Worm (Caenorhabditis elegans) whole organism, young adult: ENCODE results near the gene glb-6.

Source experiments
- B0261.1 ChIP-seq: sonication (generic microtip); optimal IDR thresholded peaks from 2 replicates; lab custom pipeline; 2016; ENCODE audit warnings: mild to moderate bottlenecking, missing genetic modification characterization, moderate library complexity, missing compliant biosample characterization
- B0336.3 ChIP-seq: fragments of 200-800 bp; sonication (Bioruptor generic); IDR thresholded peaks from 2 replicates; pipeline ENCODE4 v1.3.6; 2022; ENCODE audit warnings: missing genetic modification characterization, missing compliant biosample characterization
- F10E7.11 ChIP-seq: sonication (generic microtip); optimal IDR thresholded peaks from 2 replicates; lab custom pipeline; 2017; ENCODE audit warnings: mild to moderate bottlenecking, missing genetic modification characterization, moderate library complexity, missing compliant biosample characterization
- F39B2.1 ChIP-seq: fragments of 200-800 bp; sonication (Bioruptor generic); IDR thresholded peaks from 2 replicates; pipeline ENCODE4 v1.3.6; 2022; ENCODE audit warnings: missing genetic modification reagents, missing genetic modification characterization, missing compliant biosample characterization
- F52B5.7 ChIP-seq: sonication (generic microtip); optimal IDR thresholded peaks from 2 replicates; lab custom pipeline; 2016; ENCODE audit warnings: mild to moderate bottlenecking, missing genetic modification characterization, missing compliant biosample characterization
- F55B11.4 ChIP-seq: sonication (generic microtip); optimal IDR thresholded peaks from 2 replicates; lab custom pipeline; 2016; ENCODE audit warnings: missing compliant biosample characterization, missing genetic modification characterization, borderline replicate concordance; ENCODE audit not compliant: insufficient read depth
- F57C9.4 ChIP-seq: sonication (generic microtip); optimal IDR thresholded peaks from 2 replicates; lab custom pipeline; 2017; ENCODE audit warnings: mild to moderate bottlenecking, missing genetic modification characterization, missing compliant biosample characterization
- Y53G8AR.9 ChIP-seq: fragments of 200-800 bp; sonication (Bioruptor generic); conservative IDR thresholded peaks from 2 replicates; pipeline ENCODE4 v1.3.6; 2022; ENCODE audit warnings: missing genetic modification reagents, missing genetic modification characterization, missing compliant biosample characterization
- Y56A3A.18 ChIP-seq: fragments of 200-800 bp; sonication (Bioruptor generic); IDR thresholded peaks from 2 replicates; pipeline ENCODE4 v1.3.6; 2022; ENCODE audit warnings: missing genetic modification reagents, missing genetic modification characterization, missing compliant biosample characterization
- athp-1 ChIP-seq: sonication (generic microtip); optimal IDR thresholded peaks from 2 replicates; lab custom pipeline; 2017; ENCODE audit warnings: mild to moderate bottlenecking, missing genetic modification characterization, missing compliant biosample characterization
- attf-6 ChIP-seq: fragments of 200-800 bp; sonication (Bioruptor generic); IDR thresholded peaks from 2 replicates; pipeline ENCODE4 v1.3.6; 2022; ENCODE audit warnings: missing genetic modification reagents, missing genetic modification characterization, missing compliant biosample characterization
- ccch-3 ChIP-seq: fragments of 200-800 bp; sonication (Bioruptor generic); optimal IDR thresholded peaks from 2 replicates; lab custom pipeline; 2018; ENCODE audit warnings: mild to moderate bottlenecking, missing genetic modification characterization, missing compliant biosample characterization
- cebp-1 ChIP-seq, 2 experiments: fragments of 200-800 bp in 1 of 2; sonication (Bioruptor generic) in 1 of 2; sonication (generic microtip) in 1 of 2; IDR thresholded peaks in 1 of 2; optimal IDR thresholded peaks in 1 of 2; 2 replicates each; pipeline versions ENCODE4 v1.3.6 to Lab custom; 2017 to 2022; ENCODE audit warnings: missing compliant biosample characterization in 2 of 2, missing genetic modification characterization in 2 of 2, mild to moderate bottlenecking in 1 of 2, missing genetic modification reagents in 1 of 2, moderate library complexity in 1 of 2
- ceh-58 ChIP-seq: fragments of 200-800 bp; sonication (Bioruptor generic); IDR thresholded peaks from 2 replicates; pipeline ENCODE4 v1.3.6; 2022; ENCODE audit warnings: missing genetic modification characterization, missing compliant biosample characterization
- dpl-1 ChIP-seq: fragments of 150-350 bp; optimal IDR thresholded peaks from 2 replicates; lab custom pipeline; 2014; ENCODE audit warnings: missing biosample characterization, missing genetic modification reagents, missing genetic modification characterization
- egrh-3 ChIP-seq: fragments of 200-800 bp; sonication (Bioruptor generic); IDR thresholded peaks from 2 replicates; pipeline ENCODE4 v1.3.6; 2022; ENCODE audit warnings: missing genetic modification reagents, missing genetic modification characterization, missing compliant biosample characterization
- ekl-4 ChIP-seq: fragments of 200-800 bp; sonication (Bioruptor generic); IDR thresholded peaks from 2 replicates; pipeline ENCODE4 v1.3.6; 2022; ENCODE audit warnings: missing genetic modification reagents, missing genetic modification characterization, missing compliant biosample characterization
- hmg-1.2 ChIP-seq: fragments of 200-800 bp; sonication (Bioruptor generic); IDR thresholded peaks from 2 replicates; pipeline ENCODE4 v1.3.6; 2022; ENCODE audit warnings: missing genetic modification reagents, missing genetic modification characterization, missing compliant biosample characterization
- hsf-1 ChIP-seq: fragments of 200-800 bp; sonication (Bioruptor generic); IDR thresholded peaks from 2 replicates; pipeline ENCODE4 v1.3.6; 2022; ENCODE audit warnings: missing genetic modification reagents, missing genetic modification characterization, missing compliant biosample characterization
- lin-26 ChIP-seq: fragments of 200-800 bp; sonication (Bioruptor generic); IDR thresholded peaks from 2 replicates; pipeline ENCODE4 v1.3.6; 2022; ENCODE audit warnings: missing genetic modification reagents, missing genetic modification characterization, missing compliant biosample characterization
- lin-40 ChIP-seq: sonication (generic microtip); optimal IDR thresholded peaks from 2 replicates; lab custom pipeline; 2016; ENCODE audit warnings: missing genetic modification characterization, mild to moderate bottlenecking, missing compliant biosample characterization, missing genotype, missing genetic modification reagents
- lin-54 ChIP-seq: fragments of 200-800 bp; sonication (Bioruptor generic); optimal IDR thresholded peaks from 2 replicates; lab custom pipeline; 2018; ENCODE audit warnings: mild to moderate bottlenecking, missing genetic modification characterization, missing compliant biosample characterization
- lsl-1 ChIP-seq: fragments of 200-800 bp; sonication (Bioruptor generic); optimal IDR thresholded peaks from 2 replicates; lab custom pipeline; 2018; ENCODE audit warnings: mild to moderate bottlenecking, missing genetic modification characterization, moderate library complexity, missing compliant biosample characterization
- madf-3 ChIP-seq: fragments of 200-800 bp; sonication (Bioruptor generic); IDR thresholded peaks from 2 replicates; pipeline ENCODE4 v1.3.6; 2022; ENCODE audit warnings: missing genetic modification reagents, missing genetic modification characterization, missing compliant biosample characterization
- madf-6 ChIP-seq: fragments of 200-800 bp; sonication (Bioruptor generic); IDR thresholded peaks from 2 replicates; pipeline ENCODE4 v1.3.6; 2022; ENCODE audit warnings: missing genetic modification reagents, missing genetic modification characterization, missing compliant biosample characterization
- mcd-1 ChIP-seq: fragments of 200-800 bp; sonication (Bioruptor generic); IDR thresholded peaks from 2 replicates; pipeline ENCODE4 v1.3.6; 2022; ENCODE audit warnings: missing genetic modification reagents, missing genetic modification characterization, missing compliant biosample characterization
- nfya-2 ChIP-seq: fragments of 200-800 bp; sonication (Bioruptor generic); IDR thresholded peaks from 2 replicates; pipeline ENCODE4 v1.3.6; 2022; ENCODE audit warnings: missing genetic modification reagents, missing genetic modification characterization, missing compliant biosample characterization
- nfyb-1 ChIP-seq: fragments of 200-800 bp; sonication (Bioruptor generic); IDR thresholded peaks from 2 replicates; pipeline ENCODE4 v1.3.6; 2022; ENCODE audit warnings: missing genetic modification reagents, missing genetic modification characterization, missing compliant biosample characterization
- pbrm-1 ChIP-seq: fragments of 200-800 bp; sonication (Bioruptor generic); IDR thresholded peaks from 2 replicates; pipeline ENCODE4 v1.3.6; 2022; ENCODE audit warnings: missing genetic modification reagents, missing genetic modification characterization, missing compliant biosample characterization
- snpc-3.4 ChIP-seq: sonication (generic microtip); optimal IDR thresholded peaks from 2 replicates; lab custom pipeline; 2017; ENCODE audit warnings: missing genetic modification characterization, mild to moderate bottlenecking, missing compliant biosample characterization, antibody characterized with exemption, moderate library complexity, missing genotype, missing genetic modification reagents
- snpc-4 ChIP-seq, 5 experiments: fragments of 150-350 bp in 1 of 5; sonication (generic microtip) in 4 of 5; optimal IDR thresholded peaks; 2 replicates each; lab custom pipeline; 2014 to 2018; ENCODE audit warnings: missing genetic modification characterization in 5 of 5, missing biosample characterization in 3 of 5, antibody characterized with exemption in 2 of 5, mild to moderate bottlenecking in 2 of 5, missing compliant biosample characterization in 2 of 5, missing genotype in 2 of 5, moderate library complexity in 2 of 5, missing genetic modification reagents in 1 of 5
- sptf-2 ChIP-seq: fragments of 200-800 bp; sonication (Bioruptor generic); optimal IDR thresholded peaks from 2 replicates; lab custom pipeline; 2018; ENCODE audit warnings: mild to moderate bottlenecking, missing genetic modification characterization, missing compliant biosample characterization
- tbp1 ChIP-seq: fragments of 200-800 bp; sonication (Bioruptor generic); optimal IDR thresholded peaks from 2 replicates; lab custom pipeline; 2018; ENCODE audit warnings: mild to moderate bottlenecking, missing genetic modification characterization, missing compliant biosample characterization
- tlf-1 ChIP-seq: fragments of 200-800 bp; sonication (Bioruptor generic); optimal IDR thresholded peaks from 2 replicates; lab custom pipeline; 2018; ENCODE audit warnings: mild to moderate bottlenecking, missing genetic modification characterization, missing compliant biosample characterization
- unc-130 ChIP-seq: sonication (generic microtip); optimal IDR thresholded peaks from 2 replicates; lab custom pipeline; 2016; ENCODE audit warnings: missing genetic modification reagents, missing genetic modification characterization, missing compliant biosample characterization
- zim-3 ChIP-seq: sonication (generic microtip); optimal IDR thresholded peaks from 2 replicates; lab custom pipeline; 2017; ENCODE audit warnings: mild to moderate bottlenecking, missing genetic modification characterization, moderate library complexity, missing compliant biosample characterization

glb-6 gene

ce11 chrV:5584293-5584776 lies 14.0 kb upstream of the glb-6 start, which contains the start of gene pas-6 (continued):
- no peak for TF ChIP-seq egrh-3
- TF ChIP-seq dpl-1 (GFP tag; lab: Kevin White, UChicago), result peak; percentile 81
- TF ChIP-seq cebp-1 (GFP tag; IDR thresholded peaks at IDR 0.05; lab: Robert Waterston, UW), result no peak
- TF ChIP-seq cebp-1 (tag; optimal IDR thresholded peaks at IDR 0.05; lab: Kevin White, UChicago), result peak; percentile 25
- TF ChIP-seq mcd-1 (GFP tag; lab: Robert Waterston, UW), result peak; percentile 8; the same call in 1 of the 2 replicates
- no peak for TF ChIP-seq ekl-4 (GFP tag; lab: Robert Waterston, UW)
- TF ChIP-seq zim-3, result no peak
- no peak for TF ChIP-seq ccch-3 (GFP tag; lab: Kevin White, UChicago)
- TF ChIP-seq snpc-4 (GFP tag; optimal IDR thresholded peaks at IDR 0.05; lab: Kevin White, UChicago), result no peak
- peak in 3 of 4 experiments; percentile 6 to 54 (median 31) for TF ChIP-seq snpc-4 (tag; optimal IDR thresholded peaks at IDR 0.05; lab: Kevin White, UChicago)
- no peak for TF ChIP-seq F10E7.11 (tag; lab: Kevin White, UChicago)
- TF ChIP-seq Y56A3A.18 (GFP tag; lab: Robert Waterston, UW), result no peak
- no peak for TF ChIP-seq F55B11.4
- TF ChIP-seq lsl-1 (GFP tag; lab: Kevin White, UChicago), result peak; percentile 93
- TF ChIP-seq Y53G8AR.9 (GFP tag; lab: Robert Waterston, UW), result no peak
- no peak for TF ChIP-seq F39B2.1 (GFP tag; lab: Robert Waterston, UW)

ce11 chrV:5582860-5583259 lies 12.5 kb upstream of the glb-6 start:
- TF ChIP-seq athp-1 (tag; lab: Kevin White, UChicago), result peak; percentile 8
- TF ChIP-seq sptf-2 (GFP tag; lab: Kevin White, UChicago), result no peak
- TF ChIP-seq hsf-1, result no peak
- TF ChIP-seq attf-6 (GFP tag; lab: Robert Waterston, UW), result peak; percentile 44; the same call in 1 of the 2 replicates
- 0 out of 2 replicates have a peak, but pooled peaks have one; percentile 82 for TF ChIP-seq ceh-58 (GFP tag; lab: Robert Waterston, UW)
- TF ChIP-seq F57C9.4, result no peak
- peak; percentile 26 for TF ChIP-seq F52B5.7
- peak; percentile 63; the same call in 1 of the 2 replicates for TF ChIP-seq lin-26
- TF ChIP-seq nfya-2 (GFP tag; lab: Robert Waterston, UW), result no peak
- TF ChIP-seq B0336.3 (GFP tag; lab: Robert Waterston, UW), result peak; percentile 75
- no peak for TF ChIP-seq cebp-1 (GFP tag; IDR thresholded peaks at IDR 0.05; lab: Robert Waterston, UW)
- TF ChIP-seq cebp-1 (tag; optimal IDR thresholded peaks at IDR 0.05; lab: Kevin White, UChicago), result peak; percentile 19
- peak; percentile 70 for TF ChIP-seq pbrm-1 (GFP tag; lab: Robert Waterston, UW)
- no peak for TF ChIP-seq B0261.1 (tag; lab: Kevin White, UChicago)
- no peak for TF ChIP-seq nfyb-1 (GFP tag; lab: Robert Waterston, UW)
- peak; percentile 16 for TF ChIP-seq lsl-1 (GFP tag; lab: Kevin White, UChicago)
- TF ChIP-seq hmg-1.2 (GFP tag; lab: Robert Waterston, UW), result 0 out of 2 replicates have a peak, but pooled peaks have one; percentile 13
- TF ChIP-seq lin-40, result no peak
- peak; percentile 2 for TF ChIP-seq tbp1
- TF ChIP-seq ekl-4 (GFP tag; lab: Robert Waterston, UW), result no peak
- 0 out of 2 replicates have a peak, but pooled peaks have one; percentile 73 for TF ChIP-seq madf-3 (GFP tag; lab: Robert Waterston, UW)
- TF ChIP-seq madf-6 (GFP tag; lab: Robert Waterston, UW), result peak; percentile 56
- no peak for TF ChIP-seq snpc-3.4 (tag; lab: Kevin White, UChicago)
- no peak for TF ChIP-seq unc-130 (GFP tag; lab: Kevin White, UChicago)
- TF ChIP-seq lin-54 (GFP tag; lab: Kevin White, UChicago), result peak; percentile 22
- peak; percentile 18 for TF ChIP-seq tlf-1 (GFP tag; lab: Kevin White, UChicago)
